Worm (Caenorhabditis elegans): ENCODE data around the gene ZK185.3.

DNA sequence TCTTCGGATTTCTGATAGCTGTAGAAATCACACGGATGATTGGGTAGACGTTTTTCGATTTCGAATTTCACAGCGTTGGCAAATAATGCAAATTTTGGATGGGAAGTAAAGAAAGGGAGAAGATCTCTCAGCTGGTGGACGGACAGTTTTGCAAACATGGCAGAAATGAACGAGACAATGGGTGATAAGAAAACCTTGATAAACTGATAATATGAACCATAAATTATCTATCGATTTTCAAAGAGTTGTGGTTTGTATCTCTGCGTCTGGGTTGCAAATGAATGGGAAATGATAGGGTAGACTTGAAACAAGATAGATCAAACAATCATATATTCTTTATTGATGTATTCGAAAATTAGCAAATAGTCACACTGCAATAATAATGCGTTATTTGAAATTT, at the start of gene ZK185.3:
- TF ChIP-seq cnd-1 (tag; optimal IDR thresholded peaks at IDR 0.05): no peak
- TF ChIP-seq nhr-237 (tag; optimal IDR thresholded peaks at IDR 0.05): no peak
- no peak for TF ChIP-seq hlh-1 (tag; optimal IDR thresholded peaks at IDR 0.05)
- no peak for TF ChIP-seq M03D4.4 (tag; optimal IDR thresholded peaks at IDR 0.05)
- TF ChIP-seq mep-1 (tag; optimal IDR thresholded peaks at IDR 0.05): no peak

Measured in whole organism, mixed stage, embryonic.